Worm (Caenorhabditis elegans) whole organism, L1 larva: Measurements from ENCODE around the gene F48B9.8.

Experiments
- C04F5.9 ChIP-seq: sonication (generic microtip); optimal IDR thresholded peaks from 2 replicates; lab custom pipeline; 2016; ENCODE audit warnings: missing genetic modification characterization, missing compliant biosample characterization
- C16A3.4 ChIP-seq: fragments of 150-350 bp; optimal IDR thresholded peaks from 2 replicates; lab custom pipeline; 2014; ENCODE audit warnings: missing biosample characterization, missing genetic modification characterization
- Y116A8C.19 ChIP-seq: sonication (generic microtip); optimal IDR thresholded peaks from 2 replicates; lab custom pipeline; 2016; ENCODE audit warnings: missing compliant biosample characterization, missing genetic modification characterization, borderline replicate concordance
- aha-1 ChIP-seq: fragments of 150-350 bp; optimal IDR thresholded peaks from 2 replicates; lab custom pipeline; 2014; ENCODE audit warnings: missing biosample characterization, missing genetic modification characterization
- alr-1 ChIP-seq: fragments of 200-800 bp; sonication (Bioruptor generic); optimal IDR thresholded peaks from 2 replicates; lab custom pipeline; 2018; ENCODE audit warnings: borderline replicate concordance, mild to moderate bottlenecking, missing genetic modification characterization, missing compliant biosample characterization
- aly-2 ChIP-seq: fragments of 150-350 bp; optimal IDR thresholded peaks from 2 replicates; lab custom pipeline; 2014; ENCODE audit warnings: missing biosample characterization, missing genetic modification characterization
- blmp-1 ChIP-seq: fragments of 150-350 bp; optimal IDR thresholded peaks from 2 replicates; lab custom pipeline; 2014; ENCODE audit warnings: missing biosample characterization, missing genetic modification characterization
- ceh-63 ChIP-seq: fragments of 200-800 bp; sonication (Bioruptor generic); optimal IDR thresholded peaks from 2 replicates; lab custom pipeline; 2018; ENCODE audit warnings: mild to moderate bottlenecking, missing genetic modification characterization, missing compliant biosample characterization
- ceh-82 ChIP-seq, 3 experiments: fragments of 150-350 bp in 1 of 3; sonication (generic microtip) in 2 of 3; optimal IDR thresholded peaks; 2 replicates each; lab custom pipeline; 2014 to 2017; ENCODE audit warnings: missing biosample characterization in 3 of 3, missing genetic modification characterization in 3 of 3
- dpl-1 ChIP-seq, 3 experiments: fragments of 150-350 bp in 2 of 3; sonication (generic microtip) in 1 of 3; optimal IDR thresholded peaks; 2 replicates each; lab custom pipeline; 2014 to 2017; ENCODE audit warnings: missing biosample characterization in 3 of 3, missing genetic modification characterization in 3 of 3, missing genetic modification reagents in 3 of 3
- dsc-1 ChIP-seq: sonication (generic microtip); optimal IDR thresholded peaks from 2 replicates; lab custom pipeline; 2016; ENCODE audit warnings: mild to moderate bottlenecking, missing genetic modification characterization, missing compliant biosample characterization
- efl-1 ChIP-seq, 4 experiments: fragments of 150-350 bp; optimal IDR thresholded peaks in 3 of 4; peaks in 1 of 4; 1 replicate in 1 of 4; 2 replicates in 3 of 4; lab custom pipeline; 2014; ENCODE audit warnings: missing biosample characterization in 2 of 4, missing genetic modification characterization in 2 of 4, missing genetic modification reagents in 2 of 4
- efl-3 ChIP-seq: fragments of 200-800 bp; sonication (Bioruptor generic); optimal IDR thresholded peaks from 2 replicates; lab custom pipeline; 2018; ENCODE audit warnings: mild to moderate bottlenecking, missing genetic modification characterization, missing compliant biosample characterization
- egl-27 ChIP-seq, 2 experiments: fragments of 150-350 bp in 1 of 2; sonication (generic microtip); optimal IDR thresholded peaks; 3 replicates each; lab custom pipeline; 2017 to 2018; ENCODE audit warnings: missing biosample characterization in 2 of 2, missing genetic modification characterization in 2 of 2, missing genetic modification reagents in 2 of 2
- elt-3 ChIP-seq, 6 experiments: fragments of 150-350 bp in 1 of 6; sonication (generic microtip); optimal IDR thresholded peaks; 2 replicates each; lab custom pipeline; 2017 to 2018; ENCODE audit warnings: missing biosample characterization in 6 of 6, missing genetic modification characterization in 6 of 6, inconsistent platforms in 1 of 6
- ets-5 ChIP-seq: fragments of 200-800 bp; sonication (Bioruptor generic); IDR thresholded peaks from 2 replicates; pipeline ENCODE4 v1.3.6; 2022; ENCODE audit warnings: missing genetic modification characterization, missing compliant biosample characterization
- grh-1 ChIP-seq: fragments of 200-800 bp; sonication (Bioruptor generic); IDR thresholded peaks from 2 replicates; pipeline ENCODE4 v1.3.6; 2022; ENCODE audit warnings: missing genetic modification reagents, missing genetic modification characterization, missing compliant biosample characterization
- hlh-17 ChIP-seq: fragments of 200-800 bp; sonication (Bioruptor generic); optimal IDR thresholded peaks from 2 replicates; lab custom pipeline; 2018; ENCODE audit warnings: missing genetic modification characterization, mild to moderate bottlenecking, missing compliant biosample characterization, moderate library complexity, borderline replicate concordance
- hpl-2 ChIP-seq: fragments of 150-350 bp; optimal IDR thresholded peaks from 2 replicates; lab custom pipeline; 2014; ENCODE audit warnings: missing biosample characterization, missing genetic modification reagents, missing genetic modification characterization
- irx-1 ChIP-seq: sonication (generic microtip); optimal IDR thresholded peaks from 2 replicates; lab custom pipeline; 2016; ENCODE audit warnings: missing genetic modification characterization, missing compliant biosample characterization
- lin-13 ChIP-seq: fragments of 150-350 bp; optimal IDR thresholded peaks from 2 replicates; lab custom pipeline; 2014; ENCODE audit warnings: missing biosample characterization, missing genetic modification reagents, missing genetic modification characterization
- lin-14 ChIP-seq: fragments of 200-800 bp; sonication (Bioruptor generic); optimal IDR thresholded peaks from 2 replicates; lab custom pipeline; 2018; ENCODE audit warnings: mild to moderate bottlenecking, missing genetic modification characterization, moderate library complexity, missing compliant biosample characterization
- lin-15B ChIP-seq: fragments of 150-350 bp; sonication (generic microtip); optimal IDR thresholded peaks from 3 replicates; lab custom pipeline; 2014; ENCODE audit warnings: missing biosample characterization, missing genetic modification characterization
- lin-35 ChIP-seq, 2 experiments: fragments of 150-350 bp; optimal IDR thresholded peaks; 2 replicates each; lab custom pipeline; 2014; ENCODE audit warnings: missing biosample characterization in 2 of 2, missing genetic modification characterization in 2 of 2, missing genetic modification reagents in 2 of 2
- lir-3 ChIP-seq: sonication (generic microtip); optimal IDR thresholded peaks from 2 replicates; lab custom pipeline; 2016; ENCODE audit warnings: mild to moderate bottlenecking, missing genetic modification characterization, moderate library complexity, missing compliant biosample characterization; ENCODE audit not compliant: poor library complexity
- lsy-2 ChIP-seq, 2 experiments: fragments of 150-350 bp; optimal IDR thresholded peaks; 2 replicates each; lab custom pipeline; 2014; ENCODE audit warnings: missing biosample characterization in 2 of 2, missing genetic modification characterization in 2 of 2
- mdl-1 ChIP-seq, 2 experiments: fragments of 150-350 bp; optimal IDR thresholded peaks; 2 replicates each; lab custom pipeline; 2014 to 2017; ENCODE audit warnings: missing biosample characterization in 2 of 2, missing genetic modification characterization in 2 of 2, inconsistent platforms in 1 of 2
- mef-2 ChIP-seq: fragments of 150-350 bp; optimal IDR thresholded peaks from 2 replicates; lab custom pipeline; 2014; ENCODE audit warnings: missing biosample characterization, missing genetic modification characterization
- mep-1 ChIP-seq: fragments of 150-350 bp; optimal IDR thresholded peaks from 2 replicates; lab custom pipeline; 2014; ENCODE audit warnings: missing biosample characterization, missing genetic modification characterization
- nhr-12 ChIP-seq: sonication (generic microtip); optimal IDR thresholded peaks from 2 replicates; lab custom pipeline; 2017; ENCODE audit warnings: missing biosample characterization, missing genetic modification characterization
- nhr-20 ChIP-seq: sonication (generic microtip); optimal IDR thresholded peaks from 2 replicates; lab custom pipeline; 2016; ENCODE audit warnings: mild to moderate bottlenecking, missing genetic modification characterization, missing compliant biosample characterization
- nhr-237 ChIP-seq: fragments of 150-350 bp; optimal IDR thresholded peaks from 2 replicates; lab custom pipeline; 2014; ENCODE audit warnings: missing biosample characterization, missing genetic modification characterization
- nhr-47 ChIP-seq: sonication (generic microtip); optimal IDR thresholded peaks from 2 replicates; lab custom pipeline; 2016; ENCODE audit warnings: mild to moderate bottlenecking, missing genetic modification characterization, moderate library complexity, missing compliant biosample characterization
- nhr-71 ChIP-seq: sonication (generic microtip); optimal IDR thresholded peaks from 2 replicates; lab custom pipeline; 2016; ENCODE audit warnings: mild to moderate bottlenecking, missing genetic modification characterization, moderate library complexity, missing compliant biosample characterization
- nhr-76 ChIP-seq: sonication (generic microtip); optimal IDR thresholded peaks from 2 replicates; lab custom pipeline; 2017; ENCODE audit warnings: missing biosample characterization, missing genetic modification characterization
- nhr-84 ChIP-seq: sonication (generic microtip); optimal IDR thresholded peaks from 2 replicates; lab custom pipeline; 2017; ENCODE audit warnings: missing biosample characterization, missing genetic modification characterization
- nhr-85 ChIP-seq: sonication (generic microtip); peaks from one replicate; lab custom pipeline; 2016; ENCODE audit warnings: missing genetic modification characterization, inconsistent platforms, missing compliant biosample characterization
- nhr-90 ChIP-seq: sonication (generic microtip); optimal IDR thresholded peaks from 2 replicates; lab custom pipeline; 2016; ENCODE audit warnings: mild to moderate bottlenecking, missing genetic modification characterization, missing compliant biosample characterization; ENCODE audit not compliant: poor library complexity
- pag-3 ChIP-seq: sonication (generic microtip); optimal IDR thresholded peaks from 2 replicates; lab custom pipeline; 2017; ENCODE audit warnings: missing genetic modification characterization, mild to moderate bottlenecking, missing compliant biosample characterization, antibody characterized with exemption, borderline replicate concordance; ENCODE audit not compliant: insufficient read depth
- rnt-1 ChIP-seq: sonication (generic microtip); optimal IDR thresholded peaks from 2 replicates; lab custom pipeline; 2016; ENCODE audit warnings: mild to moderate bottlenecking, missing genetic modification characterization, moderate library complexity, missing compliant biosample characterization
- skn-1 ChIP-seq: fragments of 150-350 bp; optimal IDR thresholded peaks from 2 replicates; lab custom pipeline; 2014; ENCODE audit warnings: missing biosample characterization, missing genetic modification characterization
- snu-23 ChIP-seq: sonication (generic microtip); optimal IDR thresholded peaks from 2 replicates; lab custom pipeline; 2016; ENCODE audit warnings: missing genetic modification characterization, missing compliant biosample characterization
- sox-4 ChIP-seq: sonication (generic microtip); optimal IDR thresholded peaks from 2 replicates; lab custom pipeline; 2016; ENCODE audit warnings: missing genetic modification characterization, missing compliant biosample characterization
- sup-37 ChIP-seq: fragments of 200-800 bp; sonication (Bioruptor generic); optimal IDR thresholded peaks from 2 replicates; lab custom pipeline; 2018; ENCODE audit warnings: mild to moderate bottlenecking, missing genetic modification characterization, missing compliant biosample characterization
- tbx-2 ChIP-seq: sonication (generic microtip); optimal IDR thresholded peaks from 2 replicates; lab custom pipeline; 2016; ENCODE audit warnings: missing genetic modification characterization, missing compliant biosample characterization
- unc-130 ChIP-seq: fragments of 150-350 bp; optimal IDR thresholded peaks from 2 replicates; lab custom pipeline; 2017; ENCODE audit warnings: missing biosample characterization, missing genetic modification characterization, inconsistent platforms
- unc-30 ChIP-seq: sonication (generic microtip); optimal IDR thresholded peaks from 2 replicates; lab custom pipeline; 2017; ENCODE audit warnings: missing biosample characterization, missing genetic modification characterization
- unc-98 ChIP-seq: fragments of 200-800 bp; sonication (Bioruptor generic); IDR thresholded peaks from 2 replicates; pipeline ENCODE4 v1.3.6; 2022; ENCODE audit warnings: missing genetic modification characterization, missing compliant biosample characterization
- vab-15 ChIP-seq: sonication (generic microtip); optimal IDR thresholded peaks from 2 replicates; lab custom pipeline; 2017; ENCODE audit warnings: missing genotype, mild to moderate bottlenecking, missing genetic modification characterization, missing compliant biosample characterization
- zag-1 ChIP-seq: fragments of 150-350 bp; optimal IDR thresholded peaks from 2 replicates; lab custom pipeline; 2014; ENCODE audit warnings: missing biosample characterization, missing genetic modification characterization
- ztf-11 ChIP-seq, 2 experiments: sonication (generic microtip); optimal IDR thresholded peaks; 2 replicates each; lab custom pipeline; 2016 to 2017; ENCODE audit warnings: missing genetic modification characterization in 2 of 2, missing biosample characterization in 1 of 2, missing compliant biosample characterization in 1 of 2

Gene F48B9.8

DNA sequence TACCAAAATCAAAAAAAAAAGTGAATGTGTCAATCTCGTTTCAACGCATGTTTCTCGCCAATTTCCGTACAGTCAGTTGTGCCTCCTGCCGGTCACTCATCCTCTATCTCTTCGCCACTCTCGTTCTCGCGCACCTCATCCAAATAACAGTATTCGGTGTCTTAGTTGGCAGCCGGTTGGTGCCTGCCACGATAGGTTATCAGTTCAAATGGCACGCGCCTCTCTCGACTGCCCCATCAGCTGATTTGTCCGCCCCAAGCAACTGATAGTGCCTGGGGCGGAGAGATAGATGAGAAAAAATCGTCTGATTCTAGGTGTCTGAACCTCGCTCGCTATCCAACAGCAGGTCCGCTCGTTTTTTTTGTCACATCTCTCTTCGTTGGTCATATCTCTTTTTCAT lies 38.9 kb upstream of the F48B9.8 start:
- TF ChIP-seq sup-37 (no peak), nhr-47 (tag; lab: Kevin White, UChicago) (peak; percentile 48), egl-27 (tag; optimal IDR thresholded peaks at IDR 0.05; lab: Kevin White, UChicago) (peak in 1 of 2 experiments; percentile 58), nhr-85 (tag; lab: Kevin White, UChicago) (peak; percentile 93), nhr-84 (tag; lab: Kevin White, UChicago) (no peak), efl-3 (no peak), C16A3.4 (tag; lab: Kevin White, UChicago) (peak; percentile 19), lin-35 (GFP tag; optimal IDR thresholded peaks at IDR 0.05; lab: Kevin White, UChicago) (peak in 1 of 2 experiments; percentile 72), ztf-11 (tag; optimal IDR thresholded peaks at IDR 0.05; lab: Kevin White, UChicago) (no peak), dsc-1 (tag; lab: Kevin White, UChicago) (no peak), zag-1 (tag; lab: Kevin White, UChicago) (no peak), lin-15B (tag; lab: Kevin White, UChicago) (no peak), irx-1 (tag; lab: Kevin White, UChicago) (no peak), tbx-2 (peak; percentile 53), mep-1 (peak; percentile 1), elt-3 (tag; optimal IDR thresholded peaks at IDR 0.05; lab: Kevin White, UChicago) (peak; percentile 69 to 78 (median 74)), dpl-1 (GFP tag; optimal IDR thresholded peaks at IDR 0.05; lab: Kevin White, UChicago) (peak in 1 of 3 experiments; percentile 11), unc-130 (tag; lab: Kevin White, UChicago) (peak; percentile 55), aly-2 (tag; lab: Kevin White, UChicago) (no peak), hlh-17 (GFP tag; lab: Kevin White, UChicago) (no peak), C04F5.9 (tag; lab: Kevin White, UChicago) (no peak), pag-3 (peak; percentile 100), grh-1 (GFP tag; lab: Robert Waterston, UW) (0 out of 2 replicates have a peak, but pooled peaks have one; percentile 43), lin-14 (GFP tag; lab: Kevin White, UChicago) (peak; percentile 89), nhr-71 (peak; percentile 76), hpl-2 (no peak), sox-4 (tag; lab: Kevin White, UChicago) (no peak), unc-30 (tag; lab: Kevin White, UChicago) (no peak), vab-15 (tag; lab: Kevin White, UChicago) (no peak), ceh-82 (tag; optimal IDR thresholded peaks at IDR 0.05; lab: Kevin White, UChicago) (no peak), lir-3 (tag; lab: Kevin White, UChicago) (no peak), efl-1 (optimal IDR thresholded peaks at IDR 0.05; lab: Kevin White, UChicago) (no peak), efl-1 (GFP tag; optimal IDR thresholded peaks at IDR 0.05 in 1 of 2; lab: Kevin White, UChicago) (no peak), ceh-63 (GFP tag; lab: Kevin White, UChicago) (no peak), rnt-1 (tag; lab: Kevin White, UChicago) (peak; percentile 48), lsy-2 (tag; optimal IDR thresholded peaks at IDR 0.05; lab: Kevin White, UChicago) (peak in 1 of 2 experiments; percentile 60), skn-1 (peak; percentile 68), alr-1 (no peak), ets-5 (GFP tag; lab: Robert Waterston, UW) (no peak), nhr-76 (tag; lab: Kevin White, UChicago) (no peak), blmp-1 (peak; percentile 48), mef-2 (tag; lab: Kevin White, UChicago) (no peak), nhr-20 (tag; lab: Kevin White, UChicago) (peak; percentile 71), lin-13 (GFP tag; lab: Kevin White, UChicago) (peak; percentile 17), unc-98 (no peak), nhr-12 (tag; lab: Kevin White, UChicago) (no peak), nhr-90 (tag; lab: Kevin White, UChicago) (peak; percentile 67), mdl-1 (tag; optimal IDR thresholded peaks at IDR 0.05; lab: Kevin White, UChicago) (peak in 1 of 2 experiments; percentile 83), snu-23 (peak; percentile 68), Y116A8C.19 (tag; lab: Kevin White, UChicago) (no peak), nhr-237 (tag; lab: Kevin White, UChicago) (no peak), aha-1 (tag; lab: Kevin White, UChicago) (no peak)
